Worm (Caenorhabditis elegans) whole organism, early embryonic: ENCODE data around the gene ZC395.4.

Experiments
- ama-1 ChIP-seq: fragments of 150-350 bp; optimal IDR thresholded peaks from 2 replicates; lab custom pipeline; 2014
- ceh-13 ChIP-seq: fragments of 200-800 bp; sonication (Bioruptor generic); optimal IDR thresholded peaks from 2 replicates; lab custom pipeline; 2018; ENCODE audit warnings: mild to moderate bottlenecking, missing genetic modification characterization, missing compliant biosample characterization
- ceh-36 ChIP-seq: sonication (generic microtip); optimal IDR thresholded peaks from 2 replicates; lab custom pipeline; 2016; ENCODE audit warnings: missing genetic modification characterization, inconsistent platforms, missing compliant biosample characterization
- ets-7 ChIP-seq: sonication (generic microtip); optimal IDR thresholded peaks from 2 replicates; lab custom pipeline; 2016; ENCODE audit warnings: missing genotype, missing genetic modification characterization, missing compliant biosample characterization
- hmbx-1 ChIP-seq: sonication (generic microtip); optimal IDR thresholded peaks from 2 replicates; lab custom pipeline; 2016; ENCODE audit warnings: mild to moderate bottlenecking, missing genetic modification characterization, missing compliant biosample characterization
- hmg-4 ChIP-seq: fragments of 200-800 bp; sonication (Bioruptor generic); optimal IDR thresholded peaks from 2 replicates; lab custom pipeline; 2018; ENCODE audit warnings: mild to moderate bottlenecking, missing genetic modification characterization, missing compliant biosample characterization
- pes-1 ChIP-seq: fragments of 200-800 bp; sonication (Bioruptor generic); IDR thresholded peaks from 2 replicates; pipeline ENCODE4 v1.3.6; 2022; ENCODE audit warnings: missing genetic modification reagents, missing genetic modification characterization, missing compliant biosample characterization
- tbx-37 ChIP-seq: fragments of 200-800 bp; sonication (Bioruptor generic); conservative IDR thresholded peaks from 2 replicates; pipeline ENCODE4 v1.3.6; 2022; ENCODE audit warnings: missing genetic modification reagents, missing genetic modification characterization, missing compliant biosample characterization
- tra-4 ChIP-seq: sonication (generic microtip); optimal IDR thresholded peaks from 2 replicates; lab custom pipeline; 2017; ENCODE audit warnings: missing genetic modification characterization, missing compliant biosample characterization

DNA sequence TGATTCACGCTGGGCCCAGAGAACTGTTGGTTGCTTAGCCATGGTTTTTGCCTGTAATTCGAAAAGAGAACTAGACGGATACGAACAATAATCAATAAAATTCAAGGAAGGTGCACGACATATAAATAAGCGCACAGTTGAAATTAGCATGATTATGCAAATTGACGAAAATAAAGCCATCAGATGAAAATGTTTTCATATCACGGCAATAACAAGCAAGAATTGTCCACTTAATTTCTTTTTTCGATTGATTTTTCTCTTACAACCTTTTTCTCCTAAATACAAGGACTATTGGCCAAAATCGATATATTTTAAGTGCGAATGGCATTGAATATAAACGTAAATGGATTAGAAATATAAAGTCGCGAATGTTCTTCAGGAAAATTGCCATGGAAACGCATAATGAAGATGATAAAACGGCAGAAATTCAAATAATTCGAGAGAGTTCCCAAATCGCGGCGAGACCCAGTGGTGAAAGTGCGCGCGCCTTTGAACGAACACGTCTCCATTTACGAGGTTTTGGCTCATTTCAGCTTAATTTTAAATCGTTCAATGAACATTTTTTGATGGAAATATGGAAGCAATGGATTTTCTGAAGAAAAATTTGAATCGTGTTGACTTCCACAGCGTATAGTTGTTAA lies 4.9 kb downstream of the ZC395.4 start, which contains the start of the genes daf-41 and toc-1:
- TF ChIP-seq hmg-4 (GFP tag; lab: Kevin White, UChicago) = no peak
- no peak for TF ChIP-seq hmbx-1 (tag; lab: Kevin White, UChicago)
- no peak for TF ChIP-seq ets-7 (tag; lab: Kevin White, UChicago)
- TF ChIP-seq tra-4 = no peak
- no peak for TF ChIP-seq ceh-36
- no peak for TF ChIP-seq tbx-37 (GFP tag; lab: Robert Waterston, UW)
- TF ChIP-seq ama-1 (lab: Kevin White, UChicago) = no peak
- no peak for TF ChIP-seq ceh-13 (GFP tag; lab: Kevin White, UChicago)
- no peak for TF ChIP-seq pes-1 (GFP tag; lab: Robert Waterston, UW)
